Fruit fly (Drosophila melanogaster) whole organism, embryonic: ENCODE measurements around the gene CG31249.
A peak's percentile ranks its signal among the peaks of the same experiment; 100 is the strongest.

ENCODE experiments used
- Atf6 ChIP-seq: fragments of 200-800 bp; sonication (Bioruptor generic); IDR thresholded peaks from 2 replicates; pipeline ENCODE4 v1.3.6; 2022; ENCODE audit warnings: missing biosample characterization, missing genetic modification characterization
- B-H2 ChIP-seq: fragments of 200-800 bp; sonication (Bioruptor generic); optimal IDR thresholded peaks from 2 replicates; lab custom pipeline; 2018; ENCODE audit warnings: missing biosample characterization, mild to moderate bottlenecking, missing genetic modification characterization
- CG10209 ChIP-seq: fragments of 200-800 bp; sonication (Bioruptor generic); optimal IDR thresholded peaks from 3 replicates; lab custom pipeline; 2017; ENCODE audit warnings: missing biosample characterization, mild to moderate bottlenecking, missing genetic modification characterization, missing genetic modification reagents
- CG10267 ChIP-seq: fragments of 200-800 bp; sonication (Bioruptor generic); optimal IDR thresholded peaks from 2 replicates; lab custom pipeline; 2018; ENCODE audit warnings: missing biosample characterization, mild to moderate bottlenecking, missing genetic modification characterization, moderate library complexity
- CG10462 ChIP-seq: fragments of 200-800 bp; sonication (Bioruptor generic); optimal IDR thresholded peaks from 2 replicates; lab custom pipeline; 2016; ENCODE audit warnings: missing biosample characterization, missing genetic modification characterization
- CG10959 ChIP-seq: fragments of 200-800 bp; sonication (Bioruptor generic); IDR thresholded peaks from 2 replicates; pipeline ENCODE4 v1.3.6; 2022; ENCODE audit warnings: missing biosample characterization, missing genetic modification characterization
- CG10979 ChIP-seq: fragments of 200-800 bp; sonication (Bioruptor generic); optimal IDR thresholded peaks from 2 replicates; lab custom pipeline; 2018; ENCODE audit warnings: missing biosample characterization, mild to moderate bottlenecking, missing genetic modification characterization, moderate library complexity
- CG11247 ChIP-seq: fragments of 200-800 bp; sonication (Bioruptor generic); IDR thresholded peaks from 2 replicates; pipeline ENCODE4 v1.3.6; 2022; ENCODE audit warnings: missing biosample characterization, missing genetic modification characterization
- CG11504 ChIP-seq: fragments of 200-800 bp; sonication (Bioruptor generic); optimal IDR thresholded peaks from 3 replicates; lab custom pipeline; 2019; ENCODE audit warnings: missing biosample characterization, mild to moderate bottlenecking, missing genetic modification characterization, moderate library complexity
- CG11560 ChIP-seq: fragments of 200-800 bp; sonication (Bioruptor generic); IDR thresholded peaks from 3 replicates; pipeline ENCODE4 v1.3.6; 2022; ENCODE audit warnings: missing biosample characterization, missing genetic modification characterization
- CG15514 ChIP-seq: fragments of 200-800 bp; sonication (Bioruptor generic); optimal IDR thresholded peaks from 3 replicates; lab custom pipeline; 2017; ENCODE audit warnings: missing biosample characterization, missing genetic modification characterization, mild to moderate bottlenecking, moderate library complexity, missing genetic modification reagents
- CG17912 ChIP-seq: fragments of 200-800 bp; sonication (Bioruptor generic); optimal IDR thresholded peaks from 2 replicates; lab custom pipeline; 2018; ENCODE audit warnings: missing biosample characterization, mild to moderate bottlenecking, missing genetic modification characterization
- CG18262 ChIP-seq: fragments of 200-800 bp; optimal IDR thresholded peaks from 3 replicates; lab custom pipeline; 2019; ENCODE audit warnings: missing biosample characterization, mild to moderate bottlenecking, missing genetic modification characterization, moderate library complexity
- CG2116 ChIP-seq: fragments of 200-800 bp; sonication (Bioruptor generic); optimal IDR thresholded peaks from 3 replicates; lab custom pipeline; 2018; ENCODE audit warnings: missing biosample characterization, mild to moderate bottlenecking, missing genetic modification characterization
- CG2129 ChIP-seq: fragments of 200-800 bp; sonication (Bioruptor generic); IDR thresholded peaks from 2 replicates; pipeline ENCODE4 v1.3.6; 2022; ENCODE audit warnings: missing biosample characterization, missing genetic modification characterization; ENCODE audit not compliant: partially characterized antibody
- CG31388 ChIP-seq: fragments of 200-800 bp; sonication (Bioruptor generic); optimal IDR thresholded peaks from 2 replicates; lab custom pipeline; 2016; ENCODE audit warnings: missing biosample characterization, missing genetic modification characterization
- CG6272 ChIP-seq: fragments of 200-800 bp; sonication (Bioruptor generic); IDR thresholded peaks from 2 replicates; pipeline ENCODE4 v1.3.6; 2022; ENCODE audit warnings: missing biosample characterization, missing genetic modification characterization
- CG6854 ChIP-seq: fragments of 200-800 bp; sonication (Bioruptor generic); optimal IDR thresholded peaks from 3 replicates; lab custom pipeline; 2017; ENCODE audit warnings: missing biosample characterization, mild to moderate bottlenecking, missing genetic modification characterization
- D19A ChIP-seq: fragments of 200-800 bp; optimal IDR thresholded peaks from 3 replicates; lab custom pipeline; 2019; ENCODE audit warnings: missing biosample characterization, mild to moderate bottlenecking, missing genetic modification characterization, moderate library complexity
- Fer1 ChIP-seq: fragments of 200-800 bp; sonication (Bioruptor generic); optimal IDR thresholded peaks from 2 replicates; lab custom pipeline; 2017; ENCODE audit warnings: missing biosample characterization, mild to moderate bottlenecking, missing genetic modification characterization
- Jarid2 ChIP-seq: fragments of 200-800 bp; sonication (Bioruptor generic); optimal IDR thresholded peaks from 3 replicates; lab custom pipeline; 2017; ENCODE audit warnings: mild to moderate bottlenecking, missing biosample characterization, missing genetic modification reagents, missing genetic modification characterization
- Lim3 ChIP-seq: fragments of 200-800 bp; sonication (Bioruptor generic); IDR thresholded peaks from 2 replicates; pipeline ENCODE4 v1.3.6; 2022; ENCODE audit warnings: missing biosample characterization, missing genetic modification characterization
- Meics ChIP-seq: fragments of 200-800 bp; sonication (Bioruptor generic); optimal IDR thresholded peaks from 2 replicates; lab custom pipeline; 2017; ENCODE audit warnings: missing biosample characterization, mild to moderate bottlenecking, missing genetic modification characterization
- NC2α ChIP-seq: fragments of 200-800 bp; sonication (Bioruptor generic); optimal IDR thresholded peaks from 2 replicates; lab custom pipeline; 2016; ENCODE audit warnings: missing biosample characterization, missing genetic modification characterization
- Nf-YA ChIP-seq: fragments of 200-800 bp; sonication (Bioruptor generic); IDR thresholded peaks from 2 replicates; pipeline ENCODE4 v1.3.6; 2022; ENCODE audit warnings: missing biosample characterization, missing genetic modification characterization
- NfI ChIP-seq: fragments of 200-800 bp; sonication (Bioruptor generic); optimal IDR thresholded peaks from 3 replicates; lab custom pipeline; 2018; ENCODE audit warnings: missing biosample characterization, mild to moderate bottlenecking, missing genetic modification characterization, moderate library complexity
- Xrp1 ChIP-seq: fragments of 200-800 bp; sonication (Bioruptor generic); IDR thresholded peaks from 2 replicates; pipeline ENCODE4 v1.3.6; 2022; ENCODE audit warnings: missing biosample characterization, missing genetic modification characterization
- bab2 ChIP-seq: fragments of 200-800 bp; sonication (Bioruptor generic); optimal IDR thresholded peaks from 2 replicates; lab custom pipeline; 2016; ENCODE audit warnings: missing biosample characterization, missing genetic modification characterization
- corto ChIP-seq: fragments of 200-800 bp; sonication (Bioruptor generic); optimal IDR thresholded peaks from 2 replicates; lab custom pipeline; 2016; ENCODE audit warnings: missing biosample characterization, mild to moderate bottlenecking, missing genetic modification characterization, moderate library complexity
- dati ChIP-seq: fragments of 200-800 bp; sonication (Bioruptor generic); IDR thresholded peaks from 2 replicates; pipeline ENCODE4 v1.3.6; 2022; ENCODE audit warnings: missing biosample characterization, missing genetic modification characterization
- exex ChIP-seq: fragments of 200-800 bp; sonication (Bioruptor generic); optimal IDR thresholded peaks from 4 replicates; lab custom pipeline; 2018; ENCODE audit warnings: missing biosample characterization, mild to moderate bottlenecking, missing genetic modification characterization, moderate library complexity
- fd96Cb ChIP-seq: fragments of 200-800 bp; sonication (Bioruptor generic); optimal IDR thresholded peaks from 2 replicates; lab custom pipeline; 2018; ENCODE audit warnings: missing biosample characterization, mild to moderate bottlenecking, missing genetic modification characterization, moderate library complexity
- fru ChIP-seq: fragments of >200 bp; optimal IDR thresholded peaks from 2 replicates; lab custom pipeline; 2017
- h ChIP-seq: fragments of >200 bp; optimal IDR thresholded peaks from 2 replicates; lab custom pipeline; 2017
- jumu ChIP-seq: fragments of 200-800 bp; sonication (Bioruptor generic); optimal IDR thresholded peaks from 3 replicates; lab custom pipeline; 2016; ENCODE audit warnings: missing biosample characterization, missing genetic modification characterization
- kay ChIP-seq: fragments of 200-800 bp; sonication (Bioruptor generic); optimal IDR thresholded peaks from 2 replicates; lab custom pipeline; 2016; ENCODE audit warnings: missing biosample characterization, missing genetic modification characterization
- klu ChIP-seq: fragments of 200-800 bp; sonication (Bioruptor generic); IDR thresholded peaks from 2 replicates; pipeline ENCODE4 v1.3.6; 2022; ENCODE audit warnings: missing biosample characterization, missing genetic modification characterization
- pum ChIP-seq: fragments of 200-800 bp; sonication (Bioruptor generic); optimal IDR thresholded peaks from 2 replicates; lab custom pipeline; 2016; ENCODE audit warnings: missing biosample characterization, missing genetic modification characterization
- ro ChIP-seq: fragments of 200-800 bp; sonication (Bioruptor generic); IDR thresholded peaks from 2 replicates; pipeline ENCODE4 v1.3.6; 2022; ENCODE audit warnings: missing biosample characterization, missing genetic modification characterization
- schlank ChIP-seq: fragments of 200-800 bp; sonication (Bioruptor generic); optimal IDR thresholded peaks from 2 replicates; lab custom pipeline; 2018; ENCODE audit warnings: missing biosample characterization, mild to moderate bottlenecking, missing genetic modification characterization
- sob ChIP-seq: fragments of 200-800 bp; sonication (Bioruptor generic); IDR thresholded peaks from 2 replicates; pipeline ENCODE4 v1.3.6; 2022; ENCODE audit warnings: missing biosample characterization, missing genetic modification characterization
- tap ChIP-seq: fragments of 200-800 bp; optimal IDR thresholded peaks from 3 replicates; lab custom pipeline; 2019; ENCODE audit warnings: missing biosample characterization, mild to moderate bottlenecking, missing genetic modification characterization, moderate library complexity
- tio ChIP-seq: fragments of 200-800 bp; sonication (Bioruptor generic); optimal IDR thresholded peaks from 2 replicates; lab custom pipeline; 2017; ENCODE audit warnings: missing biosample characterization, missing genetic modification characterization, inconsistent platforms
- tna ChIP-seq: fragments of 200-800 bp; sonication (Bioruptor generic); IDR thresholded peaks from 2 replicates; pipeline ENCODE4 v1.3.6; 2022; ENCODE audit warnings: missing biosample characterization, missing genetic modification characterization; ENCODE audit not compliant: partially characterized antibody
- z ChIP-seq: fragments of 200-800 bp; sonication (Bioruptor generic); IDR thresholded peaks from 3 replicates; pipeline ENCODE4 v1.3.6; 2022; ENCODE audit warnings: missing biosample characterization, missing genetic modification characterization

CG31249 gene

DNA sequence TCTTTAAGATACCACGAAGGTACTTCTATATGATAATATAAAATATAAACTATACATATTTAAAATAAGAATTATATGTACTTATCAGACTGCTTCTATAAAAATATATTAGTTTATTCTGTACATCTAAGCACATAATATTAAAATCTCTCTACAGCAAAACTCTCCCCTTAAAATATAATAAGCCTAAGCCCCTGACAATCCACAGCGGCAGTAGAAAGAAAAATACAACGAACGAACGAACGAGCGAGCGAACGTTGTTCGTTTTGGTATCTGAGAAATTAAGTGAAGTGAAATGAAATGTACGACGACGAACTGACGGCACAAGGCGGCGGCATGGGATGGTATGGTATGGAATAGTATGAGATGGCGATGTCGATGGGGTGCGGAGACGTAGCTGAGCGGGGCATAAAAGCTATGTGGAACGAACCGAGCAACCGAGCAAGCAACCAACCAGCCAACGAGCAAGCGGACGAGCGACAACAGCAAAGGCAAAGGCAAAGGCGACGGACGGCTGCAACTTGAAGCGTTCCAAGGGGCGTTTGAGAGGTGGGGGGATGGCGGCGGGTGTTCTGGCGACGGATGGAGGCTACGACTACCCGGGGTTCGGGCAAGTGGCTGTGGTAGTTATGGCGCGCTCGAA lies 13.7 kb upstream of the CG31249 start (continued):
- peak; percentile 98 for TF ChIP-seq CG11504
- TF ChIP-seq CG10267: peak; percentile 97
- TF ChIP-seq fru (lab: Kevin White, UChicago): no peak
- peak; percentile 94 for TF ChIP-seq exex (tag; lab: Kevin White, UChicago)
- peak; percentile 98 for TF ChIP-seq fd96Cb
- peak; percentile 94 for TF ChIP-seq CG15514 (GFP tag; lab: Kevin White, UChicago)
- peak; percentile 98 for TF ChIP-seq Atf6 (GFP tag; lab: Robert Waterston, UW)
- peak; percentile 98 for TF ChIP-seq CG6854 (GFP tag; lab: Kevin White, UChicago)
- TF ChIP-seq ro (GFP tag; lab: Robert Waterston, UW): peak; percentile 95
- TF ChIP-seq schlank (tag; lab: Kevin White, UChicago): peak; percentile 91
- peak; percentile 97 for TF ChIP-seq klu (GFP tag; lab: Robert Waterston, UW)
- TF ChIP-seq CG11247: peak; percentile 97
- peak; percentile 48; the same call in 1 of the 3 replicates for TF ChIP-seq z (GFP tag; lab: Robert Waterston, UW)
- TF ChIP-seq Xrp1 (GFP tag; lab: Robert Waterston, UW): peak; percentile 99
- TF ChIP-seq tio (GFP tag; lab: Kevin White, UChicago): no peak
- peak; percentile 92 for TF ChIP-seq CG10462 (GFP tag; lab: Kevin White, UChicago)
- TF ChIP-seq dati: peak; percentile 92
- peak; percentile 93 for TF ChIP-seq CG17912 (GFP tag; lab: Kevin White, UChicago)
- peak; percentile 90 for TF ChIP-seq Jarid2 (GFP tag; lab: Kevin White, UChicago)
- TF ChIP-seq B-H2: peak; percentile 99
- TF ChIP-seq D19A: peak; percentile 97
- TF ChIP-seq CG6272 (GFP tag; lab: Robert Waterston, UW): peak; percentile 98
- TF ChIP-seq CG31388 (GFP tag; lab: Kevin White, UChicago): peak; percentile 86
- peak; percentile 26 for TF ChIP-seq NC2α (GFP tag; lab: Kevin White, UChicago)
- peak; percentile 72 for TF ChIP-seq jumu
- peak; percentile 95 for TF ChIP-seq Nf-YA
- peak; percentile 98 for TF ChIP-seq NfI (GFP tag; lab: Kevin White, UChicago)
- peak; percentile 100 for TF ChIP-seq Fer1 (GFP tag; lab: Kevin White, UChicago)
- peak; percentile 87 for TF ChIP-seq CG2116
- peak; percentile 99 for TF ChIP-seq Meics (GFP tag; lab: Kevin White, UChicago)
- peak; percentile 99 for TF ChIP-seq CG10209 (GFP tag; lab: Kevin White, UChicago)
- peak; percentile 63 for TF ChIP-seq pum (GFP tag; lab: Kevin White, UChicago)
- TF ChIP-seq CG2129 (GFP tag; lab: Robert Waterston, UW): no peak
- TF ChIP-seq tap (tag; lab: Kevin White, UChicago): peak; percentile 99
- peak; percentile 95 for TF ChIP-seq corto (GFP tag; lab: Kevin White, UChicago)
- TF ChIP-seq Lim3 (GFP tag; lab: Robert Waterston, UW): peak; percentile 94
- TF ChIP-seq CG10979 (tag; lab: Kevin White, UChicago): peak; percentile 98
- peak; percentile 80 for TF ChIP-seq bab2 (GFP tag; lab: Kevin White, UChicago)
- peak; percentile 90 for TF ChIP-seq CG11560
- peak; percentile 99 for TF ChIP-seq CG18262 (tag; lab: Kevin White, UChicago)
- peak; percentile 93 for TF ChIP-seq kay (GFP tag; lab: Kevin White, UChicago)
- TF ChIP-seq sob (GFP tag; lab: Robert Waterston, UW): peak; percentile 98
- TF ChIP-seq tna (GFP tag; lab: Robert Waterston, UW): peak; percentile 28; the same call in 1 of the 2 replicates
- peak; percentile 88 for TF ChIP-seq CG10959
- no peak for TF ChIP-seq h (lab: Kevin White, UChicago)
